Fruit fly (Drosophila melanogaster) whole organism: ENCODE results near the gene Dscam4.

ENCODE experiments used
- CG8478 ChIP-seq: fragments of >200 bp; optimal IDR thresholded peaks from 2 replicates; lab custom pipeline; 2018; ENCODE audit warnings: inconsistent platforms
- Dll ChIP-seq: fragments of >200 bp; optimal IDR thresholded peaks from 2 replicates; lab custom pipeline; 2017
- EcR ChIP-seq, 2 experiments: fragments of >200 bp; optimal IDR thresholded peaks; 2 replicates each; lab custom pipeline; 2017; ENCODE audit warnings: missing biosample characterization in 2 of 2, missing genetic modification characterization in 2 of 2, missing genetic modification reagents in 2 of 2
- pan ChIP-seq: fragments of >200 bp; optimal IDR thresholded peaks from 2 replicates; lab custom pipeline; 2017
- psq ChIP-seq: fragments of >200 bp; optimal IDR thresholded peaks from 2 replicates; lab custom pipeline; 2017
- usp ChIP-seq: fragments of >200 bp; optimal IDR thresholded peaks from 2 replicates; lab custom pipeline; 2017; ENCODE audit warnings: missing biosample characterization, missing genetic modification characterization, mixed read lengths

The Dscam4 gene

DNA sequence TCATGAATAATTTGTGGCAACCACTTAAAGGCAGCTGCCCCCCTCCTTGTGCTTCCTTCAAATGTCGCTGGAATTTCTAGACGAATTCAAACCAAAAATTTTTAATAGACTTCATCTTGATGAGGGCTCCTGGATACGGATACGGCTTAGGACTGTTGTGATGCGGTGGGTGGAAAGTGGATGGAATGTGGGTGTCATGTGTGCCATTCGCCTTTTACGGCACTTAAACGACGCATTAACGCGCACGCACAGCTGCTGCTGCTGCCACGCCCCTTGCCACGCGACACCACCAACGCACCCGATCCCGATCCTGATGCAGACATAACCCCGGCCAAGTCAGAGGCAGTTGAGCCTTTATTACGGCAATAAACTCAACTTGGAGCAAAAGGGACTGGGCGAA is 18.8 kb upstream of the Dscam4 start:
- TF ChIP-seq pan (no peak), psq (lab: Kevin White, UChicago) (no peak), Dll (lab: Kevin White, UChicago) (no peak), usp (GFP tag; lab: Kevin White, UChicago) (no peak), EcR (GFP tag; optimal IDR thresholded peaks at IDR 0.05; lab: Kevin White, UChicago) (no peak), CG8478 (lab: Kevin White, UChicago) (no peak)

DNA sequence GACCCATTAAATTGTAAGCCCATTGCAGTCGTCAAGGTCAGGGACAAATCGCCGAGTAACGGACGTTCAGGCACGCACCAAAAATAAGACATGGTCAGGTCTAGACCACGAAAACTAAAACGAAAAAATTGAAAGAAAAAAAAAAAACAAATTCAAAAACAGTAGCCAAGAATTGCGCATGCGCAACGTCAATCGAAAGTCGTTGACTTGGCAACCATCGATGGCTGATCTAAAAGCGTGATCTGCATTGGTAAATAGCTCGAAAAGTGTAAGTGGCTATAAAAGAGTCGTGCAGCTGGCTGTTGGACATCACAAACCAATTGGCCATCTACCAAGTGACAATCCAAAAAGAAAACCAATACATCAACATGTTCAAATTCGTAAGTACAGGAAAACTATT is 16.6 kb upstream of the Dscam4 start, which contains the start of gene CG13678:
Gene CG13678 (plus strand): TSS at position 307 of the 400 bp plus-strand sequence.
- TF ChIP-seq EcR (GFP tag; optimal IDR thresholded peaks at IDR 0.05; lab: Kevin White, UChicago) (no peak), Dll (lab: Kevin White, UChicago) (no peak), pan (no peak), psq (lab: Kevin White, UChicago) (no peak), usp (GFP tag; lab: Kevin White, UChicago) (no peak), CG8478 (lab: Kevin White, UChicago) (no peak)

dm6 chr3L:8228924-8229323 is 9.5 kb upstream of the Dscam4 start, which contains the start of gene eIF4E3:
eIF4E3 (plus strand) TSS chr3L:8229224.
- TF ChIP-seq pan (no peak), Dll (lab: Kevin White, UChicago) (no peak), usp (GFP tag; lab: Kevin White, UChicago) (no peak), CG8478 (lab: Kevin White, UChicago) (no peak)

- TF ChIP-seq Dll (lab: Kevin White, UChicago) (no peak), EcR (GFP tag; optimal IDR thresholded peaks at IDR 0.05; lab: Kevin White, UChicago) (no peak), pan (no peak), usp (GFP tag; lab: Kevin White, UChicago) (no peak), CG8478 (lab: Kevin White, UChicago) (no peak), psq (lab: Kevin White, UChicago) (no peak)
Observed at dm6 chr3L:8240501-8240900, 2.1 kb downstream of the Dscam4 start, which contains the start of gene CG7213. CG7213 (minus strand) TSS chr3L:8240601.

DNA sequence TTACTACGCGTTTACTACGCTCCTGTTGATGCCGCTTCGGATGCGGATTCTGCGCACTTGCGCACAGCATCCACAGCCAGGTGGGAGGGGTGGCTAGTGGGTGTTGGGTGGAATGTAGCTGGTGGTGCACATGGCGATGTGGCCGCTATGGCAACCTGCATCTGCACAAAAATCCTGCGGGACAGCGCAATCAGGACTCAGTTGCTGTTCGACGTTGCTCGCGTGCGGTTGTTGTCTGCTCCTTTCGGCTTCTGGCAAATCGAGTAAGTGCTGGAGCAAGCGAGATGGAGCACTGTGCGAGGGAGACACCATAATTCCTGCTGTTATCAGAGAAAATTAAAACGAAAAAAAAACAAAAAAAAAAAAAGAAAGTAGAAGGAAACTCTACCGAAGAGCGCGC is 2.5 kb downstream of the Dscam4 start:
- no peak for TF ChIP-seq Dll (lab: Kevin White, UChicago)

- TF ChIP-seq pan = no peak
- no peak for TF ChIP-seq Dll (lab: Kevin White, UChicago)
- no peak for TF ChIP-seq psq (lab: Kevin White, UChicago)
- no peak for TF ChIP-seq EcR (GFP tag; optimal IDR thresholded peaks at IDR 0.05; lab: Kevin White, UChicago)
- TF ChIP-seq CG8478 (lab: Kevin White, UChicago) = no peak
- TF ChIP-seq usp (GFP tag; lab: Kevin White, UChicago) = no peak
Observed at dm6 chr3L:8284651-8285050, 46.2 kb downstream of the Dscam4 start.

dm6 chr3L:8285291-8285690 is 46.8 kb downstream of the Dscam4 start:
- TF ChIP-seq usp (GFP tag; lab: Kevin White, UChicago) = no peak

- TF ChIP-seq usp (GFP tag; lab: Kevin White, UChicago) = no peak
- no peak for TF ChIP-seq psq (lab: Kevin White, UChicago)
- TF ChIP-seq pan = no peak
- no peak for TF ChIP-seq Dll (lab: Kevin White, UChicago)
- no peak for TF ChIP-seq CG8478 (lab: Kevin White, UChicago)
- TF ChIP-seq EcR (GFP tag; optimal IDR thresholded peaks at IDR 0.05; lab: Kevin White, UChicago) = no peak
Observed at dm6 chr3L:8285773-8286172, 47.3 kb downstream of the Dscam4 start.

DNA sequence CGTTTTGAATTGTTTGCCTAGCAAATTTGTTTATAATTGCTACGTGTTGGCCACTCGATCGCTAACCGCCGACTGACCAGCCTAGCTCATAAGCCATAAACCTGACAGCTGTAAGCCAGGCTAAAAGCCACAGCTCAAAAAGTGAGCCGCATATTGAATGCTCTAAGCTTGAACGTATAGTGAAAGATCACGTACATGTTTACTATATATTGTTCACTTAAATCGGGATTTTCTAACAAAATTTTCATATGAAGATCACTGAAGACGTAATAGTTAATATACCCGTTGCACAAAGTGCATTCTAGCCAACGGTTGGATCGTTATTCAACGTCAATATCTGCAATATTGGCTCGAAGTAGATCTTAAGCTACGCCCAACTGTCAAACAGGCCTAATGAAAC is 48.0 kb downstream of the Dscam4 start:
- TF ChIP-seq CG8478 (lab: Kevin White, UChicago) (no peak), usp (GFP tag; lab: Kevin White, UChicago) (no peak), psq (lab: Kevin White, UChicago) (no peak), EcR (GFP tag; optimal IDR thresholded peaks at IDR 0.05; lab: Kevin White, UChicago) (no peak), pan (no peak), Dll (lab: Kevin White, UChicago) (no peak)

dm6 chr3L:8288396-8288795 is 49.9 kb downstream of the Dscam4 start:
- TF ChIP-seq usp (GFP tag; lab: Kevin White, UChicago) (no peak), pan (no peak), Dll (lab: Kevin White, UChicago) (no peak), EcR (GFP tag; optimal IDR thresholded peaks at IDR 0.05; lab: Kevin White, UChicago) (no peak), psq (lab: Kevin White, UChicago) (no peak), CG8478 (lab: Kevin White, UChicago) (no peak)

DNA sequence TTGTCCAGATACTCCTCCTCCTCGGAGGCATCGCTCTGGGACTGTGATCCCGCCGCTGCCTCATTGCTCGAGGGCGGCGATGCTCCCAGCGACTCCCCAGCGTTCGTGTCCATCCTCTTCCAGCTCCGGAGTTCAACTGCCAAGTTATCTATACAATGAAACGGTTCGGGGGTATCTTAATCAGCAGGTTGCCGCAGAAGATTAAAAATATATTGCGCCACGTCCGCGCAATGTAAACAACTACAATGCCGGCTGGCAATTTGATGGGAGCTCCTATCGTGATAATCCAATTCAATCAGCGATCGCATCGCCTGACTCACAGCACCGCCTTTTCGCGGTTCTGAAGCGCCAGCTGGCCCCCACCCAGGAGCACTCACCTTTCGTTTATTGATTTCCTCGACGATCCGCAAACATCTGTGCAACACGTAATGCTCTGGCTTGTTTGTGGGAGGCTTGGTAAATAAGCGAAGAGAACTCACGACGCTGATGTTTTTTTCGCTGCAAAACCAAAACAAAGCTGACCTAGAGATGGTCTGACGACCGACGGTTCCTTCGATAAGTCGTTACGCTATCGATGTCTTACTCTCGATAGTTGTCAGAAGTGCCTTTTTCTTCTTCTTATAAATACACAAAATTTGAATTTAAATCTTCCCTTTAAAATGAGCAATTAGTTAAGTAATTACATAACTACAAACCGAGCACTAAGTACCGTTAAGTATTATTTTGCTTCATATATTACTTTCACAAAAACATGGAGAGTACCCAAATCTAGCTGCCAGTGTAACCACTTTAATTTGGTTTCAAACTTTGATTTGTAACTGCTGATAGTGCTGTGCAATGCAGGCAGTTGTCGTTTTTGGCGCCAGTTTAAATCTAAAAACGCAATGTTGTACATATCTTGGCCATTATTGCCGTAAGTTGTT is 51.1 kb downstream of the Dscam4 start, which contains the start of gene cert:
Gene cert (minus strand): TSS at position 535 of the 923 bp plus-strand sequence.
- TF ChIP-seq psq (lab: Kevin White, UChicago) = no peak
- no peak for TF ChIP-seq EcR (GFP tag; optimal IDR thresholded peaks at IDR 0.05; lab: Kevin White, UChicago)
- TF ChIP-seq pan = no peak
- no peak for TF ChIP-seq CG8478 (lab: Kevin White, UChicago)
- TF ChIP-seq usp (GFP tag; lab: Kevin White, UChicago) = no peak

DNA sequence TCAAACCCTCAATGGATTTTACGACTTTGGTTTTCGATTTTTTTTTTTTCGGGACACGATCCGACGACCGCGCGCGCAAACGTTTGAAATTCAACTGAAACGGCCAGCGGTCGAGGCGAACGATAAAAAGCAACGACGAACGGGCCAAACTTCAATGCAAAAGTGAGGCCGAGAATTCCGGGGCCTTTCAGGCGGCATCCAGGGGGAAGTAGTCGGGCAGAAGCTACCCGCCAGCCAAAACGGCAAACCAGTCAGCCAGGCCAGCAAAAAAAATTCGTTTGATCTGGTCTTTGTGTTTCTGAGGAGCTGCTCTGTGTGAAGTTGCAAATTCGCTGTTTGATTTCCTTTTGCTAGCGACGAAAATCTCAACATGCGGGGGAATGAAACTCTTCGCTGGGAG is 56.8 kb downstream of the Dscam4 start, which contains the start of gene CG7201:
Gene CG7201 (minus strand): TSS at position 101 of the 400 bp plus-strand sequence.
- TF ChIP-seq Dll (lab: Kevin White, UChicago) (no peak), pan (no peak), usp (GFP tag; lab: Kevin White, UChicago) (no peak), EcR (GFP tag; optimal IDR thresholded peaks at IDR 0.05; lab: Kevin White, UChicago) (no peak), psq (lab: Kevin White, UChicago) (no peak), CG8478 (lab: Kevin White, UChicago) (no peak)
